Fruit fly (Drosophila melanogaster) whole organism, embryonic: Measurements from ENCODE around the gene CG9328.

ENCODE experiments used
- Adf1 ChIP-seq: fragments of 200-800 bp; sonication (Bioruptor generic); IDR thresholded peaks from 2 replicates; pipeline ENCODE4 v1.3.6; 2022; ENCODE audit warnings: missing biosample characterization, missing genetic modification characterization
- Asciz ChIP-seq: fragments of 200-800 bp; sonication (Bioruptor generic); optimal IDR thresholded peaks from 2 replicates; lab custom pipeline; 2017; ENCODE audit warnings: missing biosample characterization, mild to moderate bottlenecking, missing genetic modification characterization, missing genetic modification reagents
- CG10565 ChIP-seq: fragments of 200-800 bp; sonication (Bioruptor generic); optimal IDR thresholded peaks from 3 replicates; lab custom pipeline; 2016; ENCODE audit warnings: missing biosample characterization, mild to moderate bottlenecking, missing genetic modification characterization
- CG11247 ChIP-seq: fragments of 200-800 bp; sonication (Bioruptor generic); IDR thresholded peaks from 2 replicates; pipeline ENCODE4 v1.3.6; 2022; ENCODE audit warnings: missing biosample characterization, missing genetic modification characterization
- CG11456 ChIP-seq: fragments of 200-800 bp; sonication (Bioruptor generic); IDR thresholded peaks from 3 replicates; pipeline ENCODE4 v1.3.6; 2022; ENCODE audit warnings: missing biosample characterization, missing genetic modification characterization
- CG11695 ChIP-seq: fragments of 200-800 bp; sonication (Bioruptor generic); IDR thresholded peaks from 3 replicates; pipeline ENCODE4 v1.3.6; 2022; ENCODE audit warnings: missing biosample characterization, missing genetic modification characterization
- CG11696 ChIP-seq: fragments of 200-800 bp; sonication (Bioruptor generic); IDR thresholded peaks from 2 replicates; pipeline ENCODE4 v1.3.6; 2022; ENCODE audit warnings: missing biosample characterization, missing genetic modification characterization
- CG11723 ChIP-seq: fragments of 200-800 bp; sonication (Bioruptor generic); optimal IDR thresholded peaks from 2 replicates; lab custom pipeline; 2017; ENCODE audit warnings: missing biosample characterization, mild to moderate bottlenecking, missing genetic modification characterization
- CG14965 ChIP-seq: fragments of 200-800 bp; sonication (Bioruptor generic); optimal IDR thresholded peaks from 2 replicates; lab custom pipeline; 2016; ENCODE audit warnings: missing biosample characterization, missing genetic modification characterization, borderline replicate concordance
- CG15269 ChIP-seq: fragments of 200-800 bp; sonication (Bioruptor generic); optimal IDR thresholded peaks from 2 replicates; lab custom pipeline; 2018; ENCODE audit warnings: missing biosample characterization, mild to moderate bottlenecking, missing genetic modification characterization, moderate library complexity
- CG1529 ChIP-seq: fragments of 200-800 bp; sonication (Bioruptor generic); optimal IDR thresholded peaks from 3 replicates; lab custom pipeline; 2018; ENCODE audit warnings: missing biosample characterization, missing genetic modification characterization
- CG1603 ChIP-seq: fragments of 200-800 bp; sonication (Bioruptor generic); optimal IDR thresholded peaks from 2 replicates; lab custom pipeline; 2019; ENCODE audit warnings: missing biosample characterization, mild to moderate bottlenecking, missing genetic modification characterization, moderate library complexity
- CG2120 ChIP-seq: fragments of 200-800 bp; sonication (Bioruptor generic); optimal IDR thresholded peaks from 3 replicates; lab custom pipeline; 2016; ENCODE audit warnings: missing biosample characterization, missing genetic modification characterization
- CG2202 ChIP-seq: fragments of 200-800 bp; sonication (Bioruptor generic); optimal IDR thresholded peaks from 2 replicates; lab custom pipeline; 2018; ENCODE audit warnings: missing biosample characterization, mild to moderate bottlenecking, missing genetic modification characterization
- CG2875 ChIP-seq: fragments of 200-800 bp; sonication (Bioruptor generic); optimal IDR thresholded peaks from 2 replicates; lab custom pipeline; 2017; ENCODE audit warnings: missing biosample characterization, mild to moderate bottlenecking, missing genetic modification characterization, missing genetic modification reagents
- CG31365 ChIP-seq: fragments of 200-800 bp; sonication (Bioruptor generic); optimal IDR thresholded peaks from 2 replicates; lab custom pipeline; 2018; ENCODE audit warnings: missing biosample characterization, mild to moderate bottlenecking, missing genetic modification characterization
- CG34224 ChIP-seq: fragments of 200-800 bp; sonication (Bioruptor generic); IDR thresholded peaks from 3 replicates; pipeline ENCODE4 v1.3.6; 2022; ENCODE audit warnings: missing biosample characterization, missing genetic modification characterization; ENCODE audit not compliant: partially characterized antibody
- CG4617 ChIP-seq: fragments of 200-800 bp; sonication (Bioruptor generic); optimal IDR thresholded peaks from 3 replicates; lab custom pipeline; 2016; ENCODE audit warnings: missing biosample characterization, missing genetic modification characterization, borderline replicate concordance
- CG4707 ChIP-seq: fragments of 200-800 bp; sonication (Bioruptor generic); optimal IDR thresholded peaks from 2 replicates; lab custom pipeline; 2018; ENCODE audit warnings: missing biosample characterization, mild to moderate bottlenecking, missing genetic modification characterization, moderate library complexity
- CG5245 ChIP-seq: fragments of 200-800 bp; sonication (Bioruptor generic); optimal IDR thresholded peaks from 3 replicates; lab custom pipeline; 2016; ENCODE audit warnings: missing biosample characterization, missing genetic modification characterization
- CG6854 ChIP-seq: fragments of 200-800 bp; sonication (Bioruptor generic); optimal IDR thresholded peaks from 3 replicates; lab custom pipeline; 2017; ENCODE audit warnings: missing biosample characterization, mild to moderate bottlenecking, missing genetic modification characterization
- CG7357 ChIP-seq: fragments of 200-800 bp; sonication (Bioruptor generic); IDR thresholded peaks from 3 replicates; pipeline ENCODE4 v1.3.6; 2022; ENCODE audit warnings: missing biosample characterization, missing genetic modification characterization
- CG7963 ChIP-seq: fragments of 200-800 bp; sonication (Bioruptor generic); IDR thresholded peaks from 3 replicates; pipeline ENCODE4 v1.3.6; 2022; ENCODE audit warnings: missing biosample characterization, missing genetic modification characterization; ENCODE audit not compliant: partially characterized antibody
- CG8944 ChIP-seq: fragments of 200-800 bp; sonication (Bioruptor generic); optimal IDR thresholded peaks from 3 replicates; lab custom pipeline; 2016; ENCODE audit warnings: missing biosample characterization, missing genetic modification characterization
- CG9609 ChIP-seq: fragments of 200-800 bp; sonication (Bioruptor generic); optimal IDR thresholded peaks from 3 replicates; lab custom pipeline; 2016; ENCODE audit warnings: missing biosample characterization, missing genetic modification characterization
- CG9797 ChIP-seq: fragments of 200-800 bp; sonication (Bioruptor generic); optimal IDR thresholded peaks from 3 replicates; lab custom pipeline; 2018; ENCODE audit warnings: missing biosample characterization, mild to moderate bottlenecking, missing genetic modification characterization
- Chrac-16 ChIP-seq: fragments of 200-800 bp; sonication (Bioruptor generic); optimal IDR thresholded peaks from 3 replicates; lab custom pipeline; 2016; ENCODE audit warnings: missing biosample characterization, missing genetic modification characterization
- Dref ChIP-seq: fragments of 200-800 bp; sonication (Bioruptor generic); IDR thresholded peaks from 2 replicates; pipeline ENCODE4 v1.3.6; 2022; ENCODE audit warnings: missing biosample characterization, missing genetic modification characterization
- H15 ChIP-seq: fragments of 200-800 bp; sonication (Bioruptor generic); IDR thresholded peaks from 3 replicates; pipeline ENCODE4 v1.3.6; 2022; ENCODE audit warnings: missing biosample characterization, missing genetic modification characterization
- Hmx ChIP-seq: fragments of 200-800 bp; sonication (Bioruptor generic); optimal IDR thresholded peaks from 2 replicates; lab custom pipeline; 2016; ENCODE audit warnings: missing biosample characterization, missing genetic modification characterization
- Hr39 ChIP-seq: fragments of >200 bp; optimal IDR thresholded peaks from 2 replicates; lab custom pipeline; 2017
- Hsf ChIP-seq: fragments of 200-800 bp; sonication (Bioruptor generic); optimal IDR thresholded peaks from 3 replicates; lab custom pipeline; 2016; ENCODE audit warnings: missing biosample characterization, missing genetic modification characterization
- bowl ChIP-seq: fragments of 200-800 bp; sonication (Bioruptor generic); IDR thresholded peaks from 2 replicates; pipeline ENCODE4 v1.3.6; 2022; ENCODE audit warnings: missing biosample characterization, missing genetic modification characterization
- bsh ChIP-seq, 2 experiments: fragments of 200-800 bp; sonication (Bioruptor generic); optimal IDR thresholded peaks; 2 replicates each; lab custom pipeline; 2017 to 2018; ENCODE audit warnings: mild to moderate bottlenecking in 2 of 2, missing biosample characterization in 2 of 2, missing genetic modification characterization in 2 of 2, moderate library complexity in 1 of 2
- cad ChIP-seq: fragments of >200 bp; optimal IDR thresholded peaks from 2 replicates; lab custom pipeline; 2017; ENCODE audit warnings: missing biosample characterization, missing genetic modification characterization
- chm ChIP-seq: fragments of 200-800 bp; sonication (Bioruptor generic); IDR thresholded peaks from 2 replicates; pipeline ENCODE4 v1.3.6; 2022; ENCODE audit warnings: missing biosample characterization, missing genetic modification characterization
- dpn ChIP-seq, 2 experiments: fragments of 200-800 bp; sonication (Bioruptor generic); optimal IDR thresholded peaks; 3 replicates each; lab custom pipeline; 2016; ENCODE audit warnings: missing biosample characterization in 2 of 2, missing genetic modification characterization in 2 of 2
- fd64A ChIP-seq: fragments of 200-800 bp; sonication (Bioruptor generic); optimal IDR thresholded peaks from 3 replicates; lab custom pipeline; 2018; ENCODE audit warnings: missing biosample characterization, mild to moderate bottlenecking, missing genetic modification characterization
- grau ChIP-seq: fragments of 200-800 bp; optimal IDR thresholded peaks from 3 replicates; lab custom pipeline; 2019; ENCODE audit warnings: missing biosample characterization, mild to moderate bottlenecking, missing genetic modification characterization, moderate library complexity
- gsb ChIP-seq: fragments of 200-800 bp; sonication (Bioruptor generic); IDR thresholded peaks from 2 replicates; pipeline ENCODE4 v1.3.6; 2022; ENCODE audit warnings: missing biosample characterization, missing genetic modification characterization
- hb ChIP-seq: fragments of 200-800 bp; sonication (Bioruptor generic); IDR thresholded peaks from 3 replicates; pipeline ENCODE4 v1.3.6; 2022; ENCODE audit warnings: missing biosample characterization, missing genetic modification characterization; ENCODE audit not compliant: partially characterized antibody
- her ChIP-seq: fragments of 200-800 bp; sonication (Bioruptor generic); optimal IDR thresholded peaks from 2 replicates; lab custom pipeline; 2016; ENCODE audit warnings: missing biosample characterization, missing genetic modification characterization
- klu ChIP-seq: fragments of 200-800 bp; sonication (Bioruptor generic); IDR thresholded peaks from 2 replicates; pipeline ENCODE4 v1.3.6; 2022; ENCODE audit warnings: missing biosample characterization, missing genetic modification characterization
- lmd ChIP-seq: fragments of 200-800 bp; sonication (Bioruptor generic); IDR thresholded peaks from 2 replicates; pipeline ENCODE4 v1.3.6; 2022; ENCODE audit warnings: missing biosample characterization, missing genetic modification characterization
- luna ChIP-seq: fragments of 200-800 bp; sonication (Bioruptor generic); optimal IDR thresholded peaks from 2 replicates; lab custom pipeline; 2016; ENCODE audit warnings: missing biosample characterization, missing genetic modification characterization
- org-1 ChIP-seq: fragments of 200-800 bp; sonication (Bioruptor generic); optimal IDR thresholded peaks from 2 replicates; lab custom pipeline; 2017; ENCODE audit warnings: missing biosample characterization, missing genetic modification characterization
- schlank ChIP-seq: fragments of 200-800 bp; sonication (Bioruptor generic); optimal IDR thresholded peaks from 2 replicates; lab custom pipeline; 2018; ENCODE audit warnings: missing biosample characterization, mild to moderate bottlenecking, missing genetic modification characterization
- seq ChIP-seq: fragments of 200-800 bp; sonication (Bioruptor generic); IDR thresholded peaks from 2 replicates; pipeline ENCODE4 v1.3.6; 2022; ENCODE audit warnings: missing biosample characterization, missing genetic modification characterization
- ssp ChIP-seq: fragments of 200-800 bp; sonication (Bioruptor generic); IDR thresholded peaks from 2 replicates; pipeline ENCODE4 v1.3.6; 2022; ENCODE audit warnings: missing biosample characterization, missing genetic modification characterization
- unpg ChIP-seq: fragments of 200-800 bp; sonication (Bioruptor generic); optimal IDR thresholded peaks from 3 replicates; lab custom pipeline; 2018; ENCODE audit warnings: missing biosample characterization, mild to moderate bottlenecking, missing genetic modification characterization, moderate library complexity
- zfh2 ChIP-seq: fragments of 200-800 bp; sonication (Bioruptor generic); optimal IDR thresholded peaks from 2 replicates; lab custom pipeline; 2016; ENCODE audit warnings: missing biosample characterization, missing genetic modification characterization

CG9328 gene

DNA sequence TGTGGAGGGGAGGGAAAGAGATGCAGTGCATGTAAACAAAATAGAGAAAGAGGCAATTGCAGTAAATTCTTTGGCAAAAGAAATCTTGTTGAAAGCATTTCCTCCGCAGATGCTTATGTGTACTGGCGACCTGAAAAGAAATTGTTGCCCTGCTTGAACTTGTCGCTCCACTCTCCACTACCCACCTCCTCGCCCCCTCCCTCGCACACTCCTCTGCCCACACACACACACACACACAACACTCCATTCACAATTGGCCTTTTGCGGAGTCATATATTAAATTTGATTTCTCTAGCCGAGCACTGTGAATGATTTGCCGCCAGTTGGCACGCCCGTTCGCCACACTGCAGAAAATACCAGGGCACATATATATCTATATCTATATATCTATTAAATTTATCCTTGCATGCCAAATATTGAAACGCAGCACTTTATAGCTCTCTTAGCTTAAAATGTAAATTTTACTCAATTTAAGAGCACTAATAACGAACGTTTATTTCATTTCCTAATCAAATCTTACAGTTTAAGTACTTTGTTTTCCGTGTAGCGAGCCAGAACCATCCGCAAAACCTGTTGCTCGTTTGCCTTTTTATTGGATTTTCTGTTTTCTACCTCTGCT, 38.6 kb upstream of the CG9328 start (continued):
- TF ChIP-seq CG11696 (GFP tag; lab: Robert Waterston, UW) = no peak
- TF ChIP-seq gsb (GFP tag; lab: Robert Waterston, UW) = peak; percentile 76
- peak; percentile 33 for TF ChIP-seq CG1603 (tag; lab: Kevin White, UChicago)
- TF ChIP-seq Asciz (GFP tag; lab: Kevin White, UChicago) = peak; percentile 55
- no peak for TF ChIP-seq CG1529 (GFP tag; lab: Kevin White, UChicago)
- TF ChIP-seq luna (GFP tag; lab: Kevin White, UChicago) = no peak
- TF ChIP-seq her (GFP tag; lab: Kevin White, UChicago) = peak; percentile 15
- no peak for TF ChIP-seq CG11723 (GFP tag; lab: Kevin White, UChicago)
- no peak for TF ChIP-seq chm
- TF ChIP-seq CG9609 = peak; percentile 31
- TF ChIP-seq CG6854 (GFP tag; lab: Kevin White, UChicago) = peak; percentile 71
- peak; percentile 78 for TF ChIP-seq klu
- TF ChIP-seq H15 (GFP tag; lab: Robert Waterston, UW) = no peak
- TF ChIP-seq grau = peak; percentile 74
- TF ChIP-seq bowl (GFP tag; lab: Robert Waterston, UW) = no peak
- TF ChIP-seq fd64A (GFP tag; lab: Kevin White, UChicago) = no peak
- TF ChIP-seq Hsf = peak; percentile 46
- TF ChIP-seq CG2120 = peak; percentile 83
- TF ChIP-seq CG11247 (GFP tag; lab: Robert Waterston, UW) = peak; percentile 71
- TF ChIP-seq CG11456 (GFP tag; lab: Robert Waterston, UW) = peak; percentile 82
- TF ChIP-seq cad = no peak
- peak; percentile 75 for TF ChIP-seq CG11695
- TF ChIP-seq unpg = peak; percentile 67
- TF ChIP-seq Hr39 = no peak
- no peak for TF ChIP-seq CG2875
- TF ChIP-seq hb = no peak
- peak; percentile 55 for TF ChIP-seq Chrac-16 (GFP tag; lab: Kevin White, UChicago)
- TF ChIP-seq schlank (tag; lab: Kevin White, UChicago) = peak; percentile 46
- TF ChIP-seq CG7357 = peak; percentile 67; the same call in 2 of the 3 replicates
- peak; percentile 57 for TF ChIP-seq zfh2 (GFP tag; lab: Kevin White, UChicago)
- no peak for TF ChIP-seq Dref (GFP tag; lab: Robert Waterston, UW)
- TF ChIP-seq bsh (GFP tag; optimal IDR thresholded peaks at IDR 0.05; lab: Kevin White, UChicago) = peak; percentile 52 to 65
- TF ChIP-seq CG14965 (GFP tag; lab: Kevin White, UChicago) = no peak
- TF ChIP-seq org-1 (GFP tag; lab: Kevin White, UChicago) = peak; percentile 32
- peak; percentile 15 for TF ChIP-seq CG31365 (tag; lab: Kevin White, UChicago)
- TF ChIP-seq CG7963 (GFP tag; lab: Robert Waterston, UW) = no peak
- no peak for TF ChIP-seq CG4617 (GFP tag; lab: Kevin White, UChicago)
- no peak for TF ChIP-seq CG2202 (tag; lab: Kevin White, UChicago)
- no peak for TF ChIP-seq Hmx (GFP tag; lab: Kevin White, UChicago)
- no peak for TF ChIP-seq CG10565 (GFP tag; lab: Kevin White, UChicago)
- TF ChIP-seq CG9797 (GFP tag; lab: Kevin White, UChicago) = no peak
- no peak for TF ChIP-seq CG5245
- 0 out of 2 replicates have a peak, but pooled peaks have one; percentile 55 for TF ChIP-seq seq (GFP tag; lab: Robert Waterston, UW)
- peak; percentile 64 for TF ChIP-seq CG15269
- TF ChIP-seq Adf1 = peak; percentile 20; the same call in 1 of the 2 replicates
- TF ChIP-seq lmd (GFP tag; lab: Robert Waterston, UW) = peak; percentile 77
- no peak for TF ChIP-seq CG34224
- TF ChIP-seq ssp = peak; percentile 49
- peak; percentile 28 for TF ChIP-seq CG8944
- TF ChIP-seq CG4707 (GFP tag; lab: Kevin White, UChicago) = no peak
- TF ChIP-seq dpn (GFP tag; optimal IDR thresholded peaks at IDR 0.05; lab: Kevin White, UChicago) = peak; percentile 56 to 59
